Fruit fly (Drosophila melanogaster) whole organism, prepupa: ENCODE measurements around the gene CG17717.

ENCODE experiments used
- Blimp-1 ChIP-seq: fragments of 200-800 bp; sonication (Bioruptor generic); optimal IDR thresholded peaks from 3 replicates; lab custom pipeline; 2017; ENCODE audit warnings: missing biosample characterization, missing genetic modification characterization, mild to moderate bottlenecking, moderate library complexity, missing genetic modification reagents
- CG10631 ChIP-seq: fragments of 200-800 bp; sonication (Bioruptor generic); optimal IDR thresholded peaks from 2 replicates; lab custom pipeline; 2016; ENCODE audit warnings: missing biosample characterization, missing genetic modification characterization
- CG10669 ChIP-seq: fragments of 200-800 bp; sonication (Bioruptor generic); optimal IDR thresholded peaks from 3 replicates; lab custom pipeline; 2018; ENCODE audit warnings: missing biosample characterization, mild to moderate bottlenecking, missing genetic modification characterization, moderate library complexity
- CG11294 ChIP-seq: fragments of 200-800 bp; sonication (Bioruptor generic); IDR thresholded peaks from 2 replicates; pipeline ENCODE4 v1.3.6; 2022; ENCODE audit warnings: missing biosample characterization, missing genetic modification characterization
- CG11762 ChIP-seq: fragments of 200-800 bp; sonication (Bioruptor generic); optimal IDR thresholded peaks from 3 replicates; lab custom pipeline; 2016; ENCODE audit warnings: missing biosample characterization, missing genetic modification characterization; ENCODE audit not compliant: insufficient read depth
- CG11902 ChIP-seq: fragments of 200-800 bp; sonication (Bioruptor generic); optimal IDR thresholded peaks from 3 replicates; lab custom pipeline; 2016; ENCODE audit warnings: missing biosample characterization, missing genetic modification characterization
- CG15336 ChIP-seq: fragments of 200-800 bp; sonication (Bioruptor generic); IDR thresholded peaks from 2 replicates; pipeline ENCODE4 v1.3.6; 2022; ENCODE audit warnings: missing biosample characterization, missing genetic modification characterization
- CG1621 ChIP-seq: fragments of 200-800 bp; sonication (Bioruptor generic); optimal IDR thresholded peaks from 3 replicates; lab custom pipeline; 2018; ENCODE audit warnings: missing biosample characterization, mild to moderate bottlenecking, missing genetic modification characterization
- CG16779 ChIP-seq: fragments of 200-800 bp; sonication (Bioruptor generic); optimal IDR thresholded peaks from 3 replicates; lab custom pipeline; 2017; ENCODE audit warnings: missing biosample characterization, mild to moderate bottlenecking, missing genetic modification characterization
- CG3032 ChIP-seq: fragments of 200-800 bp; optimal IDR thresholded peaks from 2 replicates; lab custom pipeline; 2019; ENCODE audit warnings: missing biosample characterization, mild to moderate bottlenecking, missing genetic modification characterization, moderate library complexity
- CG31627 ChIP-seq: fragments of 200-800 bp; sonication (Bioruptor generic); optimal IDR thresholded peaks from 3 replicates; lab custom pipeline; 2016; ENCODE audit warnings: missing biosample characterization, missing genetic modification characterization
- CG32006 ChIP-seq: fragments of 200-800 bp; sonication (Bioruptor generic); optimal IDR thresholded peaks from 3 replicates; lab custom pipeline; 2017; ENCODE audit warnings: missing biosample characterization, mild to moderate bottlenecking, missing genetic modification characterization
- CG3919 ChIP-seq: fragments of 200-800 bp; sonication (Bioruptor generic); optimal IDR thresholded peaks from 3 replicates; lab custom pipeline; 2016; ENCODE audit warnings: missing biosample characterization, missing genetic modification characterization
- CG4318 ChIP-seq: fragments of 200-800 bp; sonication (Bioruptor generic); optimal IDR thresholded peaks from 3 replicates; lab custom pipeline; 2017; ENCODE audit warnings: missing biosample characterization, mild to moderate bottlenecking, missing genetic modification characterization
- CG6163 ChIP-seq: fragments of 200-800 bp; sonication (Bioruptor generic); IDR thresholded peaks from 3 replicates; pipeline ENCODE4 v1.3.6; 2022; ENCODE audit warnings: missing biosample characterization, missing genetic modification characterization
- CG6276 ChIP-seq: fragments of 200-800 bp; sonication (Bioruptor generic); optimal IDR thresholded peaks from 2 replicates; lab custom pipeline; 2017; ENCODE audit warnings: missing biosample characterization, mild to moderate bottlenecking, missing genetic modification characterization
- CG6792 ChIP-seq: fragments of 200-800 bp; sonication (Bioruptor generic); optimal IDR thresholded peaks from 3 replicates; lab custom pipeline; 2016; ENCODE audit warnings: missing biosample characterization, missing genetic modification characterization
- CG6808 ChIP-seq: fragments of 200-800 bp; sonication (Bioruptor generic); optimal IDR thresholded peaks from 3 replicates; lab custom pipeline; 2017; ENCODE audit warnings: missing biosample characterization, missing genetic modification characterization, mild to moderate bottlenecking, moderate library complexity, missing genetic modification reagents
- CG6854 ChIP-seq: fragments of 200-800 bp; sonication (Bioruptor generic); optimal IDR thresholded peaks from 2 replicates; lab custom pipeline; 2017; ENCODE audit warnings: missing biosample characterization, mild to moderate bottlenecking, missing genetic modification characterization
- CG7368 ChIP-seq: fragments of 200-800 bp; sonication (Bioruptor generic); optimal IDR thresholded peaks from 3 replicates; lab custom pipeline; 2016; ENCODE audit warnings: missing biosample characterization, missing genetic modification characterization
- CG8119 ChIP-seq: fragments of 200-800 bp; sonication (Bioruptor generic); IDR thresholded peaks from 3 replicates; pipeline ENCODE4 v1.3.6; 2022; ENCODE audit warnings: missing biosample characterization, missing genetic modification characterization
- CG8319 ChIP-seq: fragments of 200-800 bp; sonication (Bioruptor generic); optimal IDR thresholded peaks from 3 replicates; lab custom pipeline; 2016; ENCODE audit warnings: missing biosample characterization, missing genetic modification characterization
- CG8632 ChIP-seq: fragments of 200-800 bp; sonication (Bioruptor generic); optimal IDR thresholded peaks from 3 replicates; lab custom pipeline; 2016; ENCODE audit warnings: missing biosample characterization, missing genetic modification characterization
- CG9139 ChIP-seq: fragments of 200-800 bp; sonication (Bioruptor generic); optimal IDR thresholded peaks from 3 replicates; lab custom pipeline; 2017; ENCODE audit warnings: missing biosample characterization, mild to moderate bottlenecking, missing genetic modification characterization
- Eip75B ChIP-seq: fragments of 200-800 bp; sonication (Bioruptor generic); optimal IDR thresholded peaks from 3 replicates; lab custom pipeline; 2016; ENCODE audit warnings: missing biosample characterization, missing genetic modification characterization
- Eip78C ChIP-seq: fragments of 200-800 bp; sonication (Bioruptor generic); peaks from one replicate; lab custom pipeline; 2016; ENCODE audit warnings: missing biosample characterization, missing genetic modification characterization
- Eip93F ChIP-seq: fragments of 200-800 bp; sonication (Bioruptor generic); optimal IDR thresholded peaks from 2 replicates; lab custom pipeline; 2016; ENCODE audit warnings: missing biosample characterization, mild to moderate bottlenecking, missing genetic modification characterization
- Ets21C ChIP-seq: fragments of 200-800 bp; sonication (Bioruptor generic); optimal IDR thresholded peaks from 3 replicates; lab custom pipeline; 2016; ENCODE audit warnings: missing biosample characterization, missing genetic modification characterization
- Ets96B ChIP-seq: fragments of 200-800 bp; optimal IDR thresholded peaks from 2 replicates; lab custom pipeline; 2019; ENCODE audit warnings: missing biosample characterization, mild to moderate bottlenecking, missing genetic modification characterization, moderate library complexity
- Hr38 ChIP-seq: sonication (Bioruptor generic); optimal IDR thresholded peaks from 2 replicates; lab custom pipeline; 2016; ENCODE audit warnings: missing biosample characterization, missing genetic modification characterization
- Hr4 ChIP-seq: fragments of 200-800 bp; sonication (Bioruptor generic); optimal IDR thresholded peaks from 3 replicates; lab custom pipeline; 2016; ENCODE audit warnings: missing biosample characterization, missing genetic modification characterization
- Lpt ChIP-seq: fragments of 200-800 bp; sonication (Bioruptor generic); optimal IDR thresholded peaks from 3 replicates; lab custom pipeline; 2016; ENCODE audit warnings: missing biosample characterization, missing genetic modification characterization
- Met ChIP-seq: fragments of 200-800 bp; sonication (Bioruptor generic); optimal IDR thresholded peaks from 3 replicates; lab custom pipeline; 2016; ENCODE audit warnings: missing biosample characterization, missing genetic modification characterization
- OdsH ChIP-seq: fragments of 200-800 bp; sonication (Bioruptor generic); optimal IDR thresholded peaks from 3 replicates; lab custom pipeline; 2016; ENCODE audit warnings: missing biosample characterization, missing genetic modification characterization
- Smox ChIP-seq: fragments of 200-800 bp; sonication (Bioruptor generic); optimal IDR thresholded peaks from 3 replicates; lab custom pipeline; 2016; ENCODE audit warnings: missing biosample characterization, missing genetic modification characterization
- Sox14 ChIP-seq: fragments of 200-800 bp; sonication (Bioruptor generic); optimal IDR thresholded peaks from 3 replicates; lab custom pipeline; 2016; ENCODE audit warnings: missing biosample characterization, missing genetic modification characterization
- achi ChIP-seq: fragments of 200-800 bp; sonication (Bioruptor generic); optimal IDR thresholded peaks from 3 replicates; lab custom pipeline; 2016; ENCODE audit warnings: missing biosample characterization, missing genetic modification characterization
- acj6 ChIP-seq: fragments of 200-800 bp; sonication (Bioruptor generic); optimal IDR thresholded peaks from 3 replicates; lab custom pipeline; 2016; ENCODE audit warnings: missing biosample characterization, missing genetic modification characterization
- cyc ChIP-seq: fragments of 200-800 bp; sonication (Bioruptor generic); optimal IDR thresholded peaks from 3 replicates; lab custom pipeline; 2016; ENCODE audit warnings: missing biosample characterization, missing genetic modification characterization
- dsx ChIP-seq: fragments of 200-800 bp; optimal IDR thresholded peaks from 3 replicates; lab custom pipeline; 2019; ENCODE audit warnings: missing biosample characterization, mild to moderate bottlenecking, missing genetic modification characterization, moderate library complexity; ENCODE audit not compliant: poor library complexity, severe bottlenecking
- eg ChIP-seq: fragments of 200-800 bp; sonication (Bioruptor generic); IDR thresholded peaks from 3 replicates; pipeline ENCODE4 v1.3.6; 2022; ENCODE audit warnings: missing biosample characterization, missing genetic modification characterization
- esn ChIP-seq: fragments of 200-800 bp; sonication (Bioruptor generic); optimal IDR thresholded peaks from 2 replicates; lab custom pipeline; 2016; ENCODE audit warnings: missing biosample characterization, mild to moderate bottlenecking, missing genetic modification characterization, moderate library complexity
- lz ChIP-seq: fragments of 200-800 bp; sonication (Bioruptor generic); optimal IDR thresholded peaks from 3 replicates; lab custom pipeline; 2016; ENCODE audit warnings: missing biosample characterization, missing genetic modification characterization
- pdm3 ChIP-seq: fragments of 200-800 bp; sonication (Bioruptor generic); optimal IDR thresholded peaks from 3 replicates; lab custom pipeline; 2016; ENCODE audit warnings: missing biosample characterization, missing genetic modification characterization
- salr ChIP-seq, 2 experiments: fragments of 200-800 bp; sonication (Bioruptor generic); optimal IDR thresholded peaks; 3 replicates each; lab custom pipeline; 2016 to 2018; ENCODE audit warnings: missing biosample characterization in 2 of 2, missing genetic modification characterization in 2 of 2, mild to moderate bottlenecking in 1 of 2
- spab ChIP-seq: fragments of 200-800 bp; sonication (Bioruptor generic); optimal IDR thresholded peaks from 2 replicates; lab custom pipeline; 2017; ENCODE audit warnings: missing biosample characterization, mild to moderate bottlenecking, missing genetic modification characterization, missing genetic modification reagents
- ss ChIP-seq, 2 experiments: fragments of 200-800 bp; sonication (Bioruptor generic); optimal IDR thresholded peaks; 2 replicates in 1 of 2; 3 replicates in 1 of 2; lab custom pipeline; 2017 to 2018; ENCODE audit warnings: mild to moderate bottlenecking in 2 of 2, missing biosample characterization in 2 of 2, missing genetic modification characterization in 2 of 2, moderate library complexity in 1 of 2
- vri ChIP-seq: fragments of 200-800 bp; sonication (Bioruptor generic); optimal IDR thresholded peaks from 3 replicates; lab custom pipeline; 2016; ENCODE audit warnings: missing biosample characterization, mild to moderate bottlenecking, missing genetic modification characterization

The CG17717 gene

dm6 chrX:6588990-6589389 lies at the start of gene CG17717:
Gene CG17717, plus strand, starts transcription at chrX:6589290.
- TF ChIP-seq esn: no peak
- TF ChIP-seq CG15336 (GFP tag; lab: Robert Waterston, UW): no peak

DNA sequence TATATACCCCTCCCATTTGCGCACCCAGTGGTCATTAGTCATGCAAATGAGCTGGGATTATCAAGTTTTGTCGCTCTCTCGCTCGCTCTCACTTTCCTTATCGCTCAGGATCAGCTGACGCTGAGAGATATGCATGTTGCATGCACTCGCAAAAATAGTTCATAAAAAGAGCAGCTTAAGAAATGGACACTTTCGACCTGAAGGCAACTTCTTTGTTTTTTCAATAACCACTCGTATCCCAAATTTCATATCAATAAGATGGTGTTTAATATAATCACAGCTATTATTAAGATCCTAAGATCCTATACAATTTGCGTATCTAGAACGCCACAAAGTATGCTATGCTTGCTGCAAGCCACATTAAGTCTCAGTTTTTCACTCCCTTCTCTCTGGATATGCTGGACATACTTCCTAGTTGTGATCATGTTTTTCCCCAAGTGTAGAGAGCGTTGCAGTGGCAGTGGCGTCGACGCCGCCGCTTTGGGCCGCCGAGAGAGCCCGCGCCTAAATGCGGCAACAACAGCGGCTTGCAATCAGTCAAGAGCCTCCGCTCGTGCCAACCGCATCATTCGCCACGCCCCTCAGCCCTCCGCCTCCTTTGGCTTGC lies 48.8 kb upstream of the CG17717 start, which contains the start of gene CG34417:
CG34417 (plus strand) TSS at position 557 of the 607 bp plus-strand sequence.
- TF ChIP-seq cyc: peak; percentile 64
- peak; percentile 76 for TF ChIP-seq CG8632 (GFP tag; lab: Kevin White, UChicago)
- peak; percentile 85 for TF ChIP-seq Met (GFP tag; lab: Kevin White, UChicago)
- TF ChIP-seq lz (GFP tag; lab: Kevin White, UChicago): peak; percentile 81
- peak; percentile 78 for TF ChIP-seq Smox
- TF ChIP-seq CG6854 (GFP tag; lab: Kevin White, UChicago): peak; percentile 60
- TF ChIP-seq esn: peak; percentile 87
- peak; percentile 84 for TF ChIP-seq CG6792 (GFP tag; lab: Kevin White, UChicago)
- peak; percentile 79 for TF ChIP-seq CG15336 (GFP tag; lab: Robert Waterston, UW)
- TF ChIP-seq CG9139 (GFP tag; lab: Kevin White, UChicago): peak; percentile 27
- peak; percentile 58; the same call in 2 of the 3 replicates for TF ChIP-seq eg
- peak; percentile 71 for TF ChIP-seq Ets96B (tag; lab: Kevin White, UChicago)
- no peak for TF ChIP-seq Hr38 (GFP tag; lab: Kevin White, UChicago)
- peak; percentile 17 for TF ChIP-seq Eip93F (GFP tag; lab: Kevin White, UChicago)
- peak; percentile 44 to 76 for TF ChIP-seq salr (GFP tag; optimal IDR thresholded peaks at IDR 0.05; lab: Kevin White, UChicago)
- TF ChIP-seq vri: peak; percentile 57
- peak; percentile 84 for TF ChIP-seq pdm3
- peak; percentile 70 for TF ChIP-seq CG16779 (tag; lab: Kevin White, UChicago)
- peak; percentile 85 for TF ChIP-seq CG8119
- peak; percentile 69 for TF ChIP-seq CG11762 (GFP tag; lab: Kevin White, UChicago)
- peak; percentile 75 for TF ChIP-seq CG10631 (GFP tag; lab: Kevin White, UChicago)
- TF ChIP-seq CG1621 (tag; lab: Kevin White, UChicago): peak; percentile 59
- peak; percentile 55 for TF ChIP-seq CG8319 (GFP tag; lab: Kevin White, UChicago)
- peak; percentile 86 for TF ChIP-seq Blimp-1 (GFP tag; lab: Kevin White, UChicago)
- TF ChIP-seq CG6276: peak; percentile 75
- peak; percentile 77 for TF ChIP-seq OdsH
- TF ChIP-seq CG7368 (GFP tag; lab: Kevin White, UChicago): peak; percentile 67
- peak; percentile 90 for TF ChIP-seq CG32006
- TF ChIP-seq ss (GFP tag; optimal IDR thresholded peaks at IDR 0.05; lab: Kevin White, UChicago): peak; percentile 68 to 79
- TF ChIP-seq acj6 (GFP tag; lab: Kevin White, UChicago): peak; percentile 82
- TF ChIP-seq CG3032: peak; percentile 74
- TF ChIP-seq CG6163: peak; percentile 66; the same call in 1 of the 3 replicates
- peak; percentile 80 for TF ChIP-seq Eip75B (GFP tag; lab: Kevin White, UChicago)
- TF ChIP-seq Ets21C (GFP tag; lab: Kevin White, UChicago): peak; percentile 63
- no peak; the same call in 1 of the 2 replicates for TF ChIP-seq CG11294
- TF ChIP-seq CG4318 (GFP tag; lab: Kevin White, UChicago): peak; percentile 82
- peak; percentile 97 for TF ChIP-seq Eip78C (GFP tag; lab: Kevin White, UChicago)
- TF ChIP-seq CG3919 (GFP tag; lab: Kevin White, UChicago): peak; percentile 80
- TF ChIP-seq achi (GFP tag; lab: Kevin White, UChicago): peak; percentile 77
- peak; percentile 86 for TF ChIP-seq Hr4 (GFP tag; lab: Kevin White, UChicago)
- TF ChIP-seq CG10669: peak; percentile 76
- peak; percentile 77 for TF ChIP-seq Sox14 (GFP tag; lab: Kevin White, UChicago)
- peak; percentile 73 for TF ChIP-seq dsx (GFP tag; lab: Kevin White, UChicago)
- TF ChIP-seq spab (GFP tag; lab: Kevin White, UChicago): peak; percentile 71
- peak; percentile 68 for TF ChIP-seq Lpt (GFP tag; lab: Kevin White, UChicago)
- TF ChIP-seq CG6808 (GFP tag; lab: Kevin White, UChicago): peak; percentile 84
- TF ChIP-seq CG31627 (GFP tag; lab: Kevin White, UChicago): peak; percentile 76
- peak; percentile 67 for TF ChIP-seq CG11902 (GFP tag; lab: Kevin White, UChicago)
